Worm (Caenorhabditis elegans) whole organism, L2 larva: ENCODE data around the gene cyp-34A7.
A peak's percentile ranks its signal among the peaks of the same experiment; 100 is the strongest.

Source experiments
- C34F6.9 ChIP-seq: fragments of 150-350 bp; optimal IDR thresholded peaks from 2 replicates; lab custom pipeline; 2014; ENCODE audit warnings: missing biosample characterization, missing genetic modification characterization
- F13H6.1 ChIP-seq: sonication (generic microtip); optimal IDR thresholded peaks from 2 replicates; lab custom pipeline; 2016; ENCODE audit warnings: missing genetic modification characterization, missing compliant biosample characterization
- Y55F3AM.14 ChIP-seq: fragments of 200-800 bp; sonication (Bioruptor generic); optimal IDR thresholded peaks from 2 replicates; lab custom pipeline; 2018; ENCODE audit warnings: mild to moderate bottlenecking, missing genetic modification characterization, missing compliant biosample characterization
- alr-1 ChIP-seq: fragments of 150-350 bp; optimal IDR thresholded peaks from 2 replicates; lab custom pipeline; 2014; ENCODE audit warnings: missing biosample characterization, missing genetic modification characterization
- aly-2 ChIP-seq: fragments of 150-350 bp; optimal IDR thresholded peaks from 2 replicates; lab custom pipeline; 2014; ENCODE audit warnings: missing biosample characterization, missing genetic modification characterization
- ama-1 ChIP-seq: fragments of 150-350 bp; optimal IDR thresholded peaks from 2 replicates; lab custom pipeline; 2018; ENCODE audit warnings: inconsistent platforms
- blmp-1 ChIP-seq: sonication (generic microtip); optimal IDR thresholded peaks from 2 replicates; lab custom pipeline; 2017; ENCODE audit warnings: missing genetic modification characterization, mild to moderate bottlenecking, missing compliant biosample characterization, antibody characterized with exemption, moderate library complexity; ENCODE audit not compliant: insufficient read depth
- ceh-82 ChIP-seq: fragments of 150-350 bp; optimal IDR thresholded peaks from 2 replicates; lab custom pipeline; 2014; ENCODE audit warnings: missing biosample characterization, missing genetic modification characterization
- crh-2 ChIP-seq: sonication (generic microtip); optimal IDR thresholded peaks from 2 replicates; lab custom pipeline; 2017; ENCODE audit warnings: missing biosample characterization, missing genetic modification characterization
- dmd-4 ChIP-seq: sonication (generic microtip); optimal IDR thresholded peaks from 2 replicates; lab custom pipeline; 2017; ENCODE audit warnings: missing biosample characterization, missing genetic modification characterization
- egl-27 ChIP-seq: sonication (generic microtip); optimal IDR thresholded peaks from 3 replicates; lab custom pipeline; 2017; ENCODE audit warnings: missing biosample characterization, missing genetic modification reagents, missing genetic modification characterization
- elt-1 ChIP-seq: fragments of 150-350 bp; optimal IDR thresholded peaks from 2 replicates; lab custom pipeline; 2014; ENCODE audit warnings: missing biosample characterization, missing genetic modification characterization
- elt-3 ChIP-seq: sonication (generic microtip); optimal IDR thresholded peaks from 2 replicates; lab custom pipeline; 2017; ENCODE audit warnings: missing biosample characterization, missing genetic modification characterization
- fos-1 ChIP-seq: fragments of 150-350 bp; optimal IDR thresholded peaks from 2 replicates; lab custom pipeline; 2014; ENCODE audit warnings: missing biosample characterization, missing genetic modification characterization
- gmeb-1 ChIP-seq: fragments of 150-350 bp; optimal IDR thresholded peaks from 2 replicates; lab custom pipeline; 2014; ENCODE audit warnings: missing biosample characterization, missing genetic modification characterization
- lin-11 ChIP-seq: fragments of 150-350 bp; sonication (generic microtip); optimal IDR thresholded peaks from 2 replicates; lab custom pipeline; 2014; ENCODE audit warnings: missing biosample characterization, missing genetic modification characterization, inconsistent platforms, mixed read lengths
- lin-39 ChIP-seq: fragments of 150-350 bp; optimal IDR thresholded peaks from 2 replicates; lab custom pipeline; 2014; ENCODE audit warnings: missing biosample characterization, missing genetic modification reagents, missing genetic modification characterization
- lsy-2 ChIP-seq, 2 experiments: fragments of 150-350 bp in 1 of 2; sonication (generic microtip) in 1 of 2; optimal IDR thresholded peaks; 2 replicates each; lab custom pipeline; 2014 to 2017; ENCODE audit warnings: missing biosample characterization in 2 of 2, missing genetic modification characterization in 2 of 2
- mbf-1 ChIP-seq: sonication (generic microtip); optimal IDR thresholded peaks from 2 replicates; lab custom pipeline; 2017; ENCODE audit warnings: missing biosample characterization, missing genetic modification characterization
- mdl-1 ChIP-seq, 2 experiments: fragments of 150-350 bp in 1 of 2; sonication (generic microtip) in 1 of 2; optimal IDR thresholded peaks; 2 replicates each; lab custom pipeline; 2017; ENCODE audit warnings: missing biosample characterization in 2 of 2, missing genetic modification characterization in 2 of 2
- nhr-10 ChIP-seq: sonication (generic microtip); optimal IDR thresholded peaks from 2 replicates; lab custom pipeline; 2017; ENCODE audit warnings: missing biosample characterization, missing genetic modification characterization
- nhr-11 ChIP-seq: fragments of 150-350 bp; optimal IDR thresholded peaks from 2 replicates; lab custom pipeline; 2014; ENCODE audit warnings: missing biosample characterization, missing genetic modification characterization
- nhr-21 ChIP-seq: fragments of 150-350 bp; optimal IDR thresholded peaks from 2 replicates; lab custom pipeline; 2014; ENCODE audit warnings: missing biosample characterization, missing genetic modification characterization
- nhr-23 ChIP-seq: fragments of 150-350 bp; optimal IDR thresholded peaks from 2 replicates; lab custom pipeline; 2014; ENCODE audit warnings: missing biosample characterization, missing genetic modification reagents, missing genetic modification characterization
- nhr-25 ChIP-seq: fragments of 150-350 bp; sonication (generic microtip); optimal IDR thresholded peaks from 3 replicates; lab custom pipeline; 2014; ENCODE audit warnings: missing biosample characterization, missing genetic modification characterization
- peb-1 ChIP-seq: fragments of 150-350 bp; optimal IDR thresholded peaks from 2 replicates; lab custom pipeline; 2014; ENCODE audit warnings: missing biosample characterization, missing genetic modification characterization
- sem-4 ChIP-seq: fragments of 150-350 bp; optimal IDR thresholded peaks from 2 replicates; lab custom pipeline; 2014; ENCODE audit warnings: missing biosample characterization, missing genetic modification reagents, missing genetic modification characterization
- sma-3 ChIP-seq: sonication (generic microtip); optimal IDR thresholded peaks from 2 replicates; lab custom pipeline; 2016; ENCODE audit warnings: missing genetic modification reagents, missing genetic modification characterization, missing compliant biosample characterization
- sma-9 ChIP-seq, 2 experiments: fragments of 150-350 bp in 1 of 2; sonication (generic microtip) in 1 of 2; optimal IDR thresholded peaks; 2 replicates each; lab custom pipeline; 2014 to 2016; ENCODE audit warnings: missing genetic modification characterization in 2 of 2, mild to moderate bottlenecking in 1 of 2, missing biosample characterization in 1 of 2, missing compliant biosample characterization in 1 of 2, missing genetic modification reagents in 1 of 2, moderate library complexity in 1 of 2
- unc-39 ChIP-seq: fragments of 150-350 bp; optimal IDR thresholded peaks from 2 replicates; lab custom pipeline; 2014; ENCODE audit warnings: missing biosample characterization, missing genetic modification characterization
- unc-55 ChIP-seq: fragments of 150-350 bp; sonication (generic microtip); optimal IDR thresholded peaks from 3 replicates; lab custom pipeline; 2014; ENCODE audit warnings: missing biosample characterization, missing genetic modification reagents, missing genetic modification characterization
- unc-62 ChIP-seq: fragments of 150-350 bp; optimal IDR thresholded peaks from 2 replicates; lab custom pipeline; 2014; ENCODE audit warnings: missing biosample characterization, missing genetic modification reagents, missing genetic modification characterization
- zag-1 ChIP-seq: fragments of 150-350 bp; optimal IDR thresholded peaks from 2 replicates; lab custom pipeline; 2014; ENCODE audit warnings: missing biosample characterization, missing genetic modification characterization
- ztf-11 ChIP-seq: sonication (generic microtip); optimal IDR thresholded peaks from 2 replicates; lab custom pipeline; 2017; ENCODE audit warnings: missing biosample characterization, missing genetic modification characterization
- ztf-4 ChIP-seq: fragments of 150-350 bp; optimal IDR thresholded peaks from 2 replicates; lab custom pipeline; 2014; ENCODE audit warnings: missing biosample characterization, missing genetic modification characterization

Gene cyp-34A7

ce11 chrV:3985104-3985503, 21.5 kb upstream of the cyp-34A7 start:
- TF ChIP-seq sma-9 (GFP tag; optimal IDR thresholded peaks at IDR 0.05; lab: Kevin White, UChicago) (peak; percentile 72), sma-9 (tag; optimal IDR thresholded peaks at IDR 0.05; lab: Kevin White, UChicago) (no peak), mdl-1 (tag; optimal IDR thresholded peaks at IDR 0.05; lab: Kevin White, UChicago) (no peak), blmp-1 (tag; lab: Kevin White, UChicago) (peak; percentile 54), nhr-25 (tag; lab: Kevin White, UChicago) (peak; percentile 42)

ce11 chrV:3984178-3984577, 20.6 kb upstream of the cyp-34A7 start, which contains the start of gene nlp-29:
nlp-29 (plus strand) TSS chrV:3984425.
- peak; percentile 63 for TF ChIP-seq sma-9 (GFP tag; optimal IDR thresholded peaks at IDR 0.05; lab: Kevin White, UChicago)
- no peak for TF ChIP-seq sma-9 (tag; optimal IDR thresholded peaks at IDR 0.05; lab: Kevin White, UChicago)
- TF ChIP-seq elt-3 = no peak
- peak; percentile 50 for TF ChIP-seq blmp-1 (tag; lab: Kevin White, UChicago)
- TF ChIP-seq sma-3 = peak; percentile 79
- TF ChIP-seq unc-39 (tag; lab: Kevin White, UChicago) = no peak
- TF ChIP-seq nhr-21 (tag; lab: Kevin White, UChicago) = peak; percentile 59
- peak; percentile 49 for TF ChIP-seq crh-2
- TF ChIP-seq unc-55 (GFP tag; lab: Kevin White, UChicago) = no peak
- no peak for TF ChIP-seq nhr-11 (tag; lab: Kevin White, UChicago)
- no peak for TF ChIP-seq alr-1 (tag; lab: Kevin White, UChicago)
- peak; percentile 77 for TF ChIP-seq nhr-25 (tag; lab: Kevin White, UChicago)
- no peak for TF ChIP-seq aly-2

ce11 chrV:3981680-3982079, 18.1 kb upstream of the cyp-34A7 start, which contains the start of gene nlp-30:
nlp-30 (plus strand) TSS chrV:3981980.
- TF ChIP-seq nhr-10 (tag; lab: Kevin White, UChicago) (no peak), fos-1 (tag; lab: Kevin White, UChicago) (no peak), sma-9 (GFP tag; optimal IDR thresholded peaks at IDR 0.05; lab: Kevin White, UChicago) (no peak), sma-9 (tag; optimal IDR thresholded peaks at IDR 0.05; lab: Kevin White, UChicago) (no peak), peb-1 (tag; lab: Kevin White, UChicago) (no peak), ztf-11 (no peak), ztf-4 (tag; lab: Kevin White, UChicago) (no peak), ama-1 (no peak), sma-3 (no peak)

ce11 chrV:3980228-3980933, 16.8 kb upstream of the cyp-34A7 start:
- TF ChIP-seq C34F6.9 (no peak), fos-1 (tag; lab: Kevin White, UChicago) (no peak), zag-1 (no peak), ceh-82 (no peak), sma-9 (GFP tag; optimal IDR thresholded peaks at IDR 0.05; lab: Kevin White, UChicago) (peak; percentile 33), sma-9 (tag; optimal IDR thresholded peaks at IDR 0.05; lab: Kevin White, UChicago) (no peak), egl-27 (tag; lab: Kevin White, UChicago) (no peak), peb-1 (tag; lab: Kevin White, UChicago) (no peak), lin-11 (no peak), sem-4 (no peak), mbf-1 (tag; lab: Kevin White, UChicago) (no peak), nhr-21 (tag; lab: Kevin White, UChicago) (peak; percentile 68), ama-1 (peak; percentile 23), sma-3 (peak; percentile 21)

ce11 chrV:3979819-3980218, 16.2 kb upstream of the cyp-34A7 start, which contains the start of gene nlp-31:
nlp-31 (plus strand) TSS chrV:3980055.
- peak; percentile 69 for TF ChIP-seq sma-9 (GFP tag; optimal IDR thresholded peaks at IDR 0.05; lab: Kevin White, UChicago)
- TF ChIP-seq sma-9 (tag; optimal IDR thresholded peaks at IDR 0.05; lab: Kevin White, UChicago) = no peak
- no peak for TF ChIP-seq alr-1 (tag; lab: Kevin White, UChicago)
- peak; percentile 57 for TF ChIP-seq blmp-1 (tag; lab: Kevin White, UChicago)
- TF ChIP-seq dmd-4 (tag; lab: Kevin White, UChicago) = no peak
- no peak for TF ChIP-seq lsy-2 (tag; optimal IDR thresholded peaks at IDR 0.05; lab: Kevin White, UChicago)
- peak; percentile 34 for TF ChIP-seq fos-1 (tag; lab: Kevin White, UChicago)
- TF ChIP-seq crh-2 = peak; percentile 5
- no peak for TF ChIP-seq nhr-23 (tag; lab: Kevin White, UChicago)
- peak; percentile 90 for TF ChIP-seq sma-3
- TF ChIP-seq gmeb-1 (tag; lab: Kevin White, UChicago) = no peak
- peak in 1 of 2 experiments; percentile 23 for TF ChIP-seq mdl-1 (tag; optimal IDR thresholded peaks at IDR 0.05; lab: Kevin White, UChicago)
- TF ChIP-seq nhr-25 (tag; lab: Kevin White, UChicago) = peak; percentile 77
- no peak for TF ChIP-seq unc-62 (GFP tag; lab: Kevin White, UChicago)
- TF ChIP-seq Y55F3AM.14 (GFP tag; lab: Kevin White, UChicago) = no peak
- TF ChIP-seq nhr-21 (tag; lab: Kevin White, UChicago) = peak; percentile 73
- TF ChIP-seq elt-1 (tag; lab: Kevin White, UChicago) = no peak
- no peak for TF ChIP-seq lin-39 (tag; lab: Kevin White, UChicago)
- TF ChIP-seq F13H6.1 (tag; lab: Kevin White, UChicago) = peak; percentile 10
